Worm (Caenorhabditis elegans): ENCODE data around the gene cest-1.1.
"Not testable (repeated sequence)": the region's sequence is repeated elsewhere in the genome, so short reads cannot be mapped to it uniquely, and the experiment has no call there.

- not testable (repeated sequence) for TF ChIP-seq him-1, W03F9.2, dao-5 (tag; optimal IDR thresholded peaks at IDR 0.05)
These were observed 38.7 kb upstream of the cest-1.1 start, which contains the start of gene T16A9.3 for ce11 chrV:14205214-14205613.
